In genomic region chr3R:29876733-29877193, dm6 we compare ENCODE assay signal across 5 fruit fly cellular contexts.
TF ChIP-seq lines count a peak whose summit lies in the region.

TSS of gene CG31038 (plus strand) at chr3R:29877059.

TF ChIP-seq in whole organism, adult, 20 proteins besides CTCF, POLR2A, EP300 and RAD21 (continued from another document):
- peak; percentile 70 for TF ChIP-seq Mnt (GFP tag; optimal IDR thresholded peaks at IDR 0.05; lab: Kevin White, UChicago)
- TF ChIP-seq CG1620 (GFP tag; optimal IDR thresholded peaks at IDR 0.05; lab: Kevin White, UChicago), result no peak

TF ChIP-seq in whole organism, embryonic, 481 proteins besides CTCF, POLR2A, EP300 and RAD21 (continued from another document and continues in another):
- no peak for TF ChIP-seq Hey (tag; optimal IDR thresholded peaks at IDR 0.05; lab: Kevin White, UChicago)
- TF ChIP-seq gcm (GFP tag; optimal IDR thresholded peaks at IDR 0.05; lab: Kevin White, UChicago), result no peak
- TF ChIP-seq CG7357 (GFP tag; IDR thresholded peaks at IDR 0.05; lab: Robert Waterston, UW), result no peak
- no peak for TF ChIP-seq CG17612 (GFP tag; IDR thresholded peaks at IDR 0.05; lab: Robert Waterston, UW)
- TF ChIP-seq CG10267 (tag; optimal IDR thresholded peaks at IDR 0.05; lab: Kevin White, UChicago), result no peak
- peak; percentile 39 for TF ChIP-seq wek (GFP tag; optimal IDR thresholded peaks at IDR 0.05; lab: Kevin White, UChicago)
- peak; percentile 96 for TF ChIP-seq Jarid2 (GFP tag; optimal IDR thresholded peaks at IDR 0.05; lab: Kevin White, UChicago)
- TF ChIP-seq gce (GFP tag; IDR thresholded peaks at IDR 0.05; lab: Robert Waterston, UW), result no peak; the same call in 2 of the 3 replicates
- TF ChIP-seq Atf3 (GFP tag; optimal IDR thresholded peaks at IDR 0.05; lab: Kevin White, UChicago), result no peak
- TF ChIP-seq CG3281 (GFP tag; optimal IDR thresholded peaks at IDR 0.05; lab: Kevin White, UChicago), result no peak
- TF ChIP-seq cato (GFP tag; optimal IDR thresholded peaks at IDR 0.05; lab: Kevin White, UChicago; ENCODE audit: borderline replicate concordance), result no peak
- no peak for TF ChIP-seq Hr3 (GFP tag; optimal IDR thresholded peaks at IDR 0.05; lab: Kevin White, UChicago)
- TF ChIP-seq ATbp (GFP tag; optimal IDR thresholded peaks at IDR 0.05; lab: Kevin White, UChicago), result no peak
- TF ChIP-seq CG2202 (tag; optimal IDR thresholded peaks at IDR 0.05; lab: Kevin White, UChicago), result no peak
- TF ChIP-seq CG31365 (tag; optimal IDR thresholded peaks at IDR 0.05; lab: Kevin White, UChicago), result no peak
- TF ChIP-seq CG4730 (GFP tag; IDR thresholded peaks at IDR 0.05; lab: Robert Waterston, UW), result no peak
- TF ChIP-seq Rfx (GFP tag; IDR thresholded peaks at IDR 0.05; lab: Robert Waterston, UW), result no peak; the same call in 1 of the 2 replicates
- no peak for TF ChIP-seq al (GFP tag; IDR thresholded peaks at IDR 0.05; lab: Robert Waterston, UW)
- TF ChIP-seq Ravus (GFP tag; IDR thresholded peaks at IDR 0.05; lab: Robert Waterston, UW), result no peak
- no peak for TF ChIP-seq CG3407 (GFP tag; optimal IDR thresholded peaks at IDR 0.05; lab: Kevin White, UChicago)
- TF ChIP-seq jing (GFP tag; optimal IDR thresholded peaks at IDR 0.05; lab: Kevin White, UChicago), result no peak
- no peak for TF ChIP-seq CG8478 (optimal IDR thresholded peaks at IDR 0.05; lab: Kevin White, UChicago)
- TF ChIP-seq fru (optimal IDR thresholded peaks at IDR 0.05; lab: Kevin White, UChicago), result no peak
- TF ChIP-seq CG1647 (GFP tag; optimal IDR thresholded peaks at IDR 0.05; lab: Kevin White, UChicago), result no peak
- TF ChIP-seq sim (GFP tag; IDR thresholded peaks at IDR 0.05; lab: Robert Waterston, UW), result no peak
- TF ChIP-seq MESR4 (GFP tag; optimal IDR thresholded peaks at IDR 0.05; lab: Kevin White, UChicago), result peak; percentile 15
- TF ChIP-seq corto (GFP tag; optimal IDR thresholded peaks at IDR 0.05; lab: Kevin White, UChicago), result peak; percentile 34
- no peak for TF ChIP-seq CG17802 (tag; optimal IDR thresholded peaks at IDR 0.05; lab: Kevin White, UChicago)
- TF ChIP-seq Spps (tag; optimal IDR thresholded peaks at IDR 0.05; lab: Kevin White, UChicago), result no peak
- TF ChIP-seq CG6813 (GFP tag; optimal IDR thresholded peaks at IDR 0.05; lab: Kevin White, UChicago), result no peak
- TF ChIP-seq Myb (GFP tag; optimal IDR thresholded peaks at IDR 0.05; lab: Kevin White, UChicago), result no peak
- TF ChIP-seq CG6791 (GFP tag; IDR thresholded peaks at IDR 0.05; lab: Robert Waterston, UW; ENCODE audit: partially characterized antibody), result peak; percentile 69; the same call in 2 of the 3 replicates
- TF ChIP-seq Bgb (GFP tag; IDR thresholded peaks at IDR 0.05; lab: Robert Waterston, UW; ENCODE audit: partially characterized antibody), result peak; percentile 56

TF ChIP-seq in whole organism, prepupa, 60 proteins besides CTCF, POLR2A, EP300 and RAD21 (continued from another document and continues in another):
- TF ChIP-seq CG1621 (tag; optimal IDR thresholded peaks at IDR 0.05; lab: Kevin White, UChicago) (peak; percentile 40), Sox102F (GFP tag; optimal IDR thresholded peaks at IDR 0.05; lab: Kevin White, UChicago) (peak; percentile 35), CG3032 (tag; optimal IDR thresholded peaks at IDR 0.05; lab: Kevin White, UChicago) (peak; percentile 22), CG32006 (GFP tag; optimal IDR thresholded peaks at IDR 0.05; lab: Kevin White, UChicago) (peak; percentile 63), CG10631 (GFP tag; optimal IDR thresholded peaks at IDR 0.05; lab: Kevin White, UChicago) (peak; percentile 36), spab (GFP tag; optimal IDR thresholded peaks at IDR 0.05; lab: Kevin White, UChicago) (peak; percentile 28), Sox14 (GFP tag; optimal IDR thresholded peaks at IDR 0.05; lab: Kevin White, UChicago) (peak; percentile 32), Smox (GFP tag; optimal IDR thresholded peaks at IDR 0.05; lab: Kevin White, UChicago) (peak; percentile 66), OdsH (GFP tag; optimal IDR thresholded peaks at IDR 0.05; lab: Kevin White, UChicago) (peak; percentile 54), CG6854 (GFP tag; optimal IDR thresholded peaks at IDR 0.05; lab: Kevin White, UChicago) (peak; percentile 25), vri (GFP tag; optimal IDR thresholded peaks at IDR 0.05; lab: Kevin White, UChicago) (peak; percentile 48), Ets96B (tag; optimal IDR thresholded peaks at IDR 0.05; lab: Kevin White, UChicago) (peak; percentile 43), CG7368 (GFP tag; optimal IDR thresholded peaks at IDR 0.05; lab: Kevin White, UChicago) (no peak), CG4318 (GFP tag; optimal IDR thresholded peaks at IDR 0.05; lab: Kevin White, UChicago) (no peak), CG31627 (GFP tag; optimal IDR thresholded peaks at IDR 0.05; lab: Kevin White, UChicago) (peak; percentile 1), acj6 (GFP tag; optimal IDR thresholded peaks at IDR 0.05; lab: Kevin White, UChicago) (peak; percentile 39), Lpt (GFP tag; optimal IDR thresholded peaks at IDR 0.05; lab: Kevin White, UChicago) (peak; percentile 67), Sox15 (GFP tag; optimal IDR thresholded peaks at IDR 0.05; lab: Kevin White, UChicago) (no peak), lz (GFP tag; optimal IDR thresholded peaks at IDR 0.05; lab: Kevin White, UChicago) (peak; percentile 39), salr (GFP tag; optimal IDR thresholded peaks at IDR 0.05; lab: Kevin White, UChicago) (peak in 1 of 2 experiments; percentile 56), achi (GFP tag; optimal IDR thresholded peaks at IDR 0.05; lab: Kevin White, UChicago) (peak; percentile 39), CG34406 (GFP tag; optimal IDR thresholded peaks at IDR 0.05; lab: Kevin White, UChicago) (peak; percentile 30), CG16779 (tag; optimal IDR thresholded peaks at IDR 0.05; lab: Kevin White, UChicago) (peak; percentile 39), CG11902 (GFP tag; optimal IDR thresholded peaks at IDR 0.05; lab: Kevin White, UChicago) (no peak), CG6808 (GFP tag; optimal IDR thresholded peaks at IDR 0.05; lab: Kevin White, UChicago) (peak; percentile 55), net (GFP tag; optimal IDR thresholded peaks at IDR 0.05; lab: Kevin White, UChicago) (peak; percentile 60), fd85E (GFP tag; optimal IDR thresholded peaks at IDR 0.05; lab: Kevin White, UChicago) (no peak), CG8319 (GFP tag; optimal IDR thresholded peaks at IDR 0.05; lab: Kevin White, UChicago) (peak; percentile 19), Hr4 (GFP tag; optimal IDR thresholded peaks at IDR 0.05; lab: Kevin White, UChicago) (peak; percentile 63), fd59A (GFP tag; optimal IDR thresholded peaks at IDR 0.05; lab: Kevin White, UChicago) (peak; percentile 33), Ets21C (GFP tag; optimal IDR thresholded peaks at IDR 0.05; lab: Kevin White, UChicago) (no peak), Hr39 (GFP tag; optimal IDR thresholded peaks at IDR 0.05; lab: Kevin White, UChicago) (peak; percentile 10), CG9139 (GFP tag; optimal IDR thresholded peaks at IDR 0.05; lab: Kevin White, UChicago) (peak; percentile 65), Eip93F (GFP tag; optimal IDR thresholded peaks at IDR 0.05; lab: Kevin White, UChicago) (no peak)

TF ChIP-seq in whole organism, pupa, 21 proteins besides CTCF, POLR2A, EP300 and RAD21 (continued from another document):
- TF ChIP-seq CG4496 (GFP tag; IDR thresholded peaks at IDR 0.05; lab: Robert Waterston, UW), result peak; percentile 77

TF ChIP-seq in whole organism, wandering third instar larva, 38 proteins besides CTCF, POLR2A, EP300 and RAD21 (continued from another document):
- peak; percentile 35 for TF ChIP-seq HLH106 (tag; optimal IDR thresholded peaks at IDR 0.05; lab: Kevin White, UChicago)
- TF ChIP-seq CG9705 (GFP tag; optimal IDR thresholded peaks at IDR 0.05; lab: Kevin White, UChicago), result no peak
- peak; percentile 59 for TF ChIP-seq OdsH (GFP tag; optimal IDR thresholded peaks at IDR 0.05; lab: Kevin White, UChicago)
- no peak for TF ChIP-seq Mio (GFP tag; optimal IDR thresholded peaks at IDR 0.05; lab: Kevin White, UChicago)
- peak; percentile 55 for TF ChIP-seq ey (GFP tag; optimal IDR thresholded peaks at IDR 0.05; lab: Kevin White, UChicago)
- peak; percentile 65 for TF ChIP-seq h (GFP tag; optimal IDR thresholded peaks at IDR 0.05; lab: Kevin White, UChicago)
- TF ChIP-seq Dif (GFP tag; optimal IDR thresholded peaks at IDR 0.05; lab: Kevin White, UChicago; ENCODE audit: partially characterized antibody), result peak; percentile 92
- no peak for TF ChIP-seq sv (GFP tag; optimal IDR thresholded peaks at IDR 0.05; lab: Kevin White, UChicago)
- TF ChIP-seq Hr78 (GFP tag; optimal IDR thresholded peaks at IDR 0.05; lab: Kevin White, UChicago), result no peak
- TF ChIP-seq Jra (GFP tag; optimal IDR thresholded peaks at IDR 0.05; lab: Kevin White, UChicago), result peak; percentile 43
- peak; percentile 51 for TF ChIP-seq fru (GFP tag; optimal IDR thresholded peaks at IDR 0.05; lab: Kevin White, UChicago)
- no peak for TF ChIP-seq Dfd (GFP tag; optimal IDR thresholded peaks at IDR 0.05; lab: Kevin White, UChicago)
- TF ChIP-seq CG32264 (GFP tag; optimal IDR thresholded peaks at IDR 0.05; lab: Kevin White, UChicago), result no peak
- TF ChIP-seq dsf (GFP tag; optimal IDR thresholded peaks at IDR 0.05; lab: Kevin White, UChicago; ENCODE audit: borderline replicate concordance), result no peak
- TF ChIP-seq CrebA (GFP tag; optimal IDR thresholded peaks at IDR 0.05; lab: Kevin White, UChicago; ENCODE audit: borderline replicate concordance), result no peak
- TF ChIP-seq psq (GFP tag; optimal IDR thresholded peaks at IDR 0.05; lab: Kevin White, UChicago), result peak; percentile 44
